Worm (Caenorhabditis elegans) whole organism, mixed stage, embryonic: ENCODE measurements around the gene igeg-1.

Experiments used
- ceh-39 ChIP-seq: fragments of 150-350 bp; optimal IDR thresholded peaks from 2 replicates; lab custom pipeline; 2014; ENCODE audit warnings: missing biosample characterization, missing genetic modification characterization
- ceh-83 ChIP-seq: fragments of 200-800 bp; sonication (Bioruptor generic); optimal IDR thresholded peaks from 2 replicates; lab custom pipeline; 2018; ENCODE audit warnings: mild to moderate bottlenecking, missing genetic modification characterization, missing compliant biosample characterization
- mab-5 ChIP-seq: fragments of 150-350 bp; optimal IDR thresholded peaks from 2 replicates; lab custom pipeline; 2014; ENCODE audit warnings: missing biosample characterization, missing genetic modification characterization
- nhr-28 ChIP-seq: fragments of 150-350 bp; optimal IDR thresholded peaks from 2 replicates; lab custom pipeline; 2014; ENCODE audit warnings: missing biosample characterization, missing genetic modification characterization
- sptf-1 ChIP-seq: sonication (generic microtip); optimal IDR thresholded peaks from 2 replicates; lab custom pipeline; 2017; ENCODE audit warnings: mild to moderate bottlenecking, missing genetic modification characterization, moderate library complexity, missing compliant biosample characterization
- unc-62 ChIP-seq: fragments of 150-350 bp; optimal IDR thresholded peaks from 2 replicates; lab custom pipeline; 2014; ENCODE audit warnings: missing biosample characterization, missing genetic modification reagents, missing genetic modification characterization

ce11 chrIV:4564541-4564940 is 2.1 kb downstream of the igeg-1 start:
- TF ChIP-seq ceh-83 (GFP tag; lab: Kevin White, UChicago) (no peak), nhr-28 (tag; lab: Kevin White, UChicago) (no peak), mab-5 (tag; lab: Kevin White, UChicago) (no peak), sptf-1 (tag; lab: Kevin White, UChicago) (no peak), unc-62 (no peak), ceh-39 (tag; lab: Kevin White, UChicago) (no peak)
